Worm (Caenorhabditis elegans): ENCODE measurements around the gene slr-2.

The slr-2 gene

ce11 chrV:18125075-18125474, 38.2 kb downstream of the slr-2 start, which contains the start of gene fbxa-210:
fbxa-210 (plus strand) TSS chrV:18125375.
- TF ChIP-seq jun-1 (tag; optimal IDR thresholded peaks at IDR 0.05) = no peak
- no peak for TF ChIP-seq aly-2 (tag; optimal IDR thresholded peaks at IDR 0.05)
- no peak for TF ChIP-seq sptf-1 (tag; optimal IDR thresholded peaks at IDR 0.05)
- no peak for TF ChIP-seq lin-35 (GFP tag; optimal IDR thresholded peaks at IDR 0.05)
- no peak for TF ChIP-seq ztf-11 (tag; optimal IDR thresholded peaks at IDR 0.05)
- no peak for TF ChIP-seq sup-37 (GFP tag; optimal IDR thresholded peaks at IDR 0.05)
- TF ChIP-seq tlp-1 (tag; optimal IDR thresholded peaks at IDR 0.05) = no peak
- TF ChIP-seq mab-9 (GFP tag; IDR thresholded peaks at IDR 0.05) = no peak

ce11 chrV:18127192-18127591, 40.3 kb downstream of the slr-2 start, which contains the start of gene fbxa-211:
fbxa-211 (plus strand) TSS chrV:18127519.
- TF ChIP-seq ceh-63 (GFP tag; optimal IDR thresholded peaks at IDR 0.05) (no peak), isw-1 (GFP tag; IDR thresholded peaks at IDR 0.05) (no peak), mef-2 (tag; optimal IDR thresholded peaks at IDR 0.05) (no peak), rnt-1 (tag; optimal IDR thresholded peaks at IDR 0.05) (no peak), ceh-8 (GFP tag; optimal IDR thresholded peaks at IDR 0.05) (no peak), egl-27 (tag; optimal IDR thresholded peaks at IDR 0.05) (no peak), unc-86 (tag; optimal IDR thresholded peaks at IDR 0.05) (no peak), elt-2 (tag; optimal IDR thresholded peaks at IDR 0.05) (no peak), egl-13 (tag; optimal IDR thresholded peaks at IDR 0.05) (no peak)

ce11 chrV:18128545-18128944, 41.6 kb downstream of the slr-2 start:
- TF ChIP-seq tlp-1 (tag; optimal IDR thresholded peaks at IDR 0.05) (no peak), elt-3 (tag; optimal IDR thresholded peaks at IDR 0.05) (no peak), skn-1 (tag; optimal IDR thresholded peaks at IDR 0.05) (no peak), tbx-2 (tag; optimal IDR thresholded peaks at IDR 0.05) (no peak), unc-98 (GFP tag; IDR thresholded peaks at IDR 0.05) (no peak), nhr-90 (tag; optimal IDR thresholded peaks at IDR 0.05; ENCODE audit: poor library complexity) (no peak), fos-1 (tag; optimal IDR thresholded peaks at IDR 0.05) (no peak), elt-2 (tag; optimal IDR thresholded peaks at IDR 0.05) (no peak), efl-3 (GFP tag; optimal IDR thresholded peaks at IDR 0.05) (no peak), nhr-19 (GFP tag; conservative IDR thresholded peaks at IDR 0.05) (no peak), xbp-1 (tag; optimal IDR thresholded peaks at IDR 0.05) (no peak), lsy-2 (tag; optimal IDR thresholded peaks at IDR 0.05) (no peak), mab-9 (GFP tag; IDR thresholded peaks at IDR 0.05) (no peak)

DNA sequence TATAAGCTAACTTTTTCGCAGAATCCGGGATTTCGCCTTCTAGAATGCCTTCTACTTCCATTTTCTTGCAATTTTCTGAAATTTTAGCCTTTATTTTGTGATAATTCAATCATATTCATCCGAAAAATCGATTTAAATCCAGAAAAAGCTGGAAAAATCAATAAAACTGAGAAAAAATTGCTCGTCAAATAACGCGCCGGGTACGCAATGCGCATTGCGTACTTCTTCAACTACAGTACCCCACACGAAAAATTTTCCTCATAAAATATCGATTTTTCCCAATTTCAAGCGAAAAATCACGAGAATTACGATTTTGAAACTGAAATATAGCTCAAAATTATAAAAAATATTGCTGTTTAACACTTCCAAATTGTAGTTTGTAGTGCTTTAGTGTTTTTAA, 44.1 kb downstream of the slr-2 start, which contains the start of gene Y37H2A.12:
Y37H2A.12 (minus strand) TSS at position 81 of the 400 bp plus-strand sequence.
- TF ChIP-seq pqm-1 (tag; optimal IDR thresholded peaks at IDR 0.05) (no peak), elt-3 (tag; optimal IDR thresholded peaks at IDR 0.05) (no peak), C04F5.9 (tag; optimal IDR thresholded peaks at IDR 0.05) (no peak), hpl-2 (GFP tag; optimal IDR thresholded peaks at IDR 0.05) (no peak), egl-27 (tag; optimal IDR thresholded peaks at IDR 0.05) (no peak), dsc-1 (tag; optimal IDR thresholded peaks at IDR 0.05) (no peak), ets-5 (GFP tag; IDR thresholded peaks at IDR 0.05) (no peak)

- TF ChIP-seq ama-1 (optimal IDR thresholded peaks at IDR 0.05) = no peak
- TF ChIP-seq mep-1 (tag; optimal IDR thresholded peaks at IDR 0.05) = no peak
- no peak for TF ChIP-seq fkh-10 (GFP tag; optimal IDR thresholded peaks at IDR 0.05)
- TF ChIP-seq nhr-28 (tag; optimal IDR thresholded peaks at IDR 0.05) = no peak
- TF ChIP-seq dpl-1 (GFP tag; optimal IDR thresholded peaks at IDR 0.05) = no peak
- no peak for TF ChIP-seq nhr-85 (tag)
- TF ChIP-seq unc-130 (tag; optimal IDR thresholded peaks at IDR 0.05) = no peak
- no peak for TF ChIP-seq hlh-17 (GFP tag; optimal IDR thresholded peaks at IDR 0.05; ENCODE audit: borderline replicate concordance)
- no peak for TF ChIP-seq vab-15 (tag; optimal IDR thresholded peaks at IDR 0.05)
- TF ChIP-seq tlp-1 (tag; optimal IDR thresholded peaks at IDR 0.05) = no peak
- no peak for TF ChIP-seq nhr-19 (GFP tag; conservative IDR thresholded peaks at IDR 0.05)
- no peak for TF ChIP-seq ces-1 (GFP tag; optimal IDR thresholded peaks at IDR 0.05)
- TF ChIP-seq mdl-1 (tag; optimal IDR thresholded peaks at IDR 0.05) = no peak
- no peak for TF ChIP-seq zip-4 (GFP tag; optimal IDR thresholded peaks at IDR 0.05)
- no peak for TF ChIP-seq blmp-1 (tag; optimal IDR thresholded peaks at IDR 0.05)
- TF ChIP-seq pqm-1 (tag; optimal IDR thresholded peaks at IDR 0.05) = no peak
- TF ChIP-seq fkh-4 (tag; optimal IDR thresholded peaks at IDR 0.05; ENCODE audit: borderline replicate concordance) = no peak
- no peak for TF ChIP-seq unc-30 (tag; optimal IDR thresholded peaks at IDR 0.05)
Observed at ce11 chrV:18133177-18133576, 46.3 kb downstream of the slr-2 start, which contains the start of gene Y37H2A.18. Y37H2A.18 (minus strand) TSS chrV:18133277.
